Fruit fly (Drosophila melanogaster) whole organism, embryonic: ENCODE results near the gene CG6163.

Experiments used
- Awh ChIP-seq: fragments of 200-800 bp; sonication (Bioruptor generic); IDR thresholded peaks from 2 replicates; pipeline ENCODE4, ENCODE4 v1.3.6; 2022; ENCODE audit warnings: missing biosample characterization, missing genetic modification characterization
- B-H2 ChIP-seq: fragments of 200-800 bp; sonication (Bioruptor generic); optimal IDR thresholded peaks from 2 replicates; lab custom pipeline; 2018; ENCODE audit warnings: missing biosample characterization, mild to moderate bottlenecking, missing genetic modification characterization
- CG10209 ChIP-seq: fragments of 200-800 bp; sonication (Bioruptor generic); optimal IDR thresholded peaks from 3 replicates; lab custom pipeline; 2017; ENCODE audit warnings: missing biosample characterization, mild to moderate bottlenecking, missing genetic modification characterization, missing genetic modification reagents
- CG1024 ChIP-seq: fragments of 200-800 bp; sonication (Bioruptor generic); IDR thresholded peaks from 2 replicates; pipeline ENCODE4 v1.3.6; 2022; ENCODE audit warnings: missing biosample characterization, missing genetic modification characterization
- CG11504 ChIP-seq: fragments of 200-800 bp; sonication (Bioruptor generic); optimal IDR thresholded peaks from 3 replicates; lab custom pipeline; 2019; ENCODE audit warnings: missing biosample characterization, mild to moderate bottlenecking, missing genetic modification characterization, moderate library complexity
- CG1602 ChIP-seq: fragments of 200-800 bp; sonication (Bioruptor generic); optimal IDR thresholded peaks from 3 replicates; lab custom pipeline; 2016; ENCODE audit warnings: missing biosample characterization, missing genetic modification characterization
- CG1603 ChIP-seq: fragments of 200-800 bp; sonication (Bioruptor generic); optimal IDR thresholded peaks from 2 replicates; lab custom pipeline; 2019; ENCODE audit warnings: missing biosample characterization, mild to moderate bottlenecking, missing genetic modification characterization, moderate library complexity
- CG17612 ChIP-seq: fragments of 200-800 bp; sonication (Bioruptor generic); IDR thresholded peaks from 2 replicates; pipeline ENCODE4 v1.3.6; 2022; ENCODE audit warnings: missing biosample characterization, missing genetic modification characterization
- CG18476 ChIP-seq: fragments of 200-800 bp; sonication (Bioruptor generic); optimal IDR thresholded peaks from 2 replicates; lab custom pipeline; 2016; ENCODE audit warnings: missing biosample characterization, mild to moderate bottlenecking, missing genetic modification characterization
- CG3163 ChIP-seq: fragments of 200-800 bp; sonication (Bioruptor generic); optimal IDR thresholded peaks from 3 replicates; lab custom pipeline; 2016; ENCODE audit warnings: missing biosample characterization, missing genetic modification characterization
- CG32772 ChIP-seq: fragments of 200-800 bp; sonication (Bioruptor generic); IDR thresholded peaks from 2 replicates; pipeline ENCODE4 v1.3.6; 2022; ENCODE audit warnings: missing biosample characterization, missing genetic modification characterization
- CG4424 ChIP-seq: fragments of 200-800 bp; sonication (Bioruptor generic); optimal IDR thresholded peaks from 3 replicates; lab custom pipeline; 2016; ENCODE audit warnings: missing biosample characterization, missing genetic modification characterization
- CG6791 ChIP-seq: fragments of 200-800 bp; sonication (Bioruptor generic); IDR thresholded peaks from 3 replicates; pipeline ENCODE4 v1.3.6; 2022; ENCODE audit warnings: missing biosample characterization, missing genetic modification characterization; ENCODE audit not compliant: partially characterized antibody
- CG8290 ChIP-seq, 3 experiments: fragments of 200-800 bp; sonication (Bioruptor generic); optimal IDR thresholded peaks; 2 replicates each; lab custom pipeline; 2016 to 2019; ENCODE audit warnings: missing biosample characterization in 3 of 3, missing genetic modification characterization in 3 of 3, mild to moderate bottlenecking in 2 of 3, moderate library complexity in 1 of 3
- D19A ChIP-seq: fragments of 200-800 bp; optimal IDR thresholded peaks from 3 replicates; lab custom pipeline; 2019; ENCODE audit warnings: missing biosample characterization, mild to moderate bottlenecking, missing genetic modification characterization, moderate library complexity
- D19B ChIP-seq: fragments of 200-800 bp; sonication (Bioruptor generic); optimal IDR thresholded peaks from 2 replicates; lab custom pipeline; 2017; ENCODE audit warnings: missing biosample characterization, mild to moderate bottlenecking, missing genetic modification characterization
- Dll ChIP-seq: fragments of 200-800 bp; sonication (Bioruptor generic); IDR thresholded peaks from 4 replicates; pipeline ENCODE4 v1.3.6; 2022; ENCODE audit warnings: missing biosample characterization, missing genetic modification characterization; ENCODE audit not compliant: partially characterized antibody
- HmgZ ChIP-seq: fragments of 200-800 bp; sonication (Bioruptor generic); optimal IDR thresholded peaks from 2 replicates; lab custom pipeline; 2018; ENCODE audit warnings: missing biosample characterization, mild to moderate bottlenecking, missing genetic modification characterization
- Med ChIP-seq: fragments of 200-800 bp; sonication (Bioruptor generic); peaks from one replicate; lab custom pipeline; 2016; ENCODE audit warnings: missing biosample characterization, missing genetic modification characterization, mild to moderate bottlenecking, inconsistent platforms, moderate library complexity
- Oli ChIP-seq: fragments of 200-800 bp; sonication (Bioruptor generic); optimal IDR thresholded peaks from 2 replicates; lab custom pipeline; 2018; ENCODE audit warnings: missing biosample characterization, mild to moderate bottlenecking, missing genetic modification characterization, moderate library complexity
- Pdp1 ChIP-seq, 2 experiments: fragments of 200-800 bp; sonication (Bioruptor generic); optimal IDR thresholded peaks; 3 replicates each; lab custom pipeline; 2016; ENCODE audit warnings: missing biosample characterization in 2 of 2, missing genetic modification characterization in 2 of 2, mild to moderate bottlenecking in 1 of 2, moderate library complexity in 1 of 2
- Rfx ChIP-seq: fragments of 200-800 bp; sonication (Bioruptor generic); IDR thresholded peaks from 2 replicates; pipeline ENCODE4 v1.3.6; 2022; ENCODE audit warnings: missing biosample characterization, missing genetic modification characterization
- Trl ChIP-seq, 3 experiments: fragments of >200 bp in 2 of 3; fragments of 200-800 bp in 1 of 3; sonication (Bioruptor generic) in 1 of 3; optimal IDR thresholded peaks; 2 replicates in 1 of 3; 3 replicates in 2 of 3; lab custom pipeline; 2016 to 2017; ENCODE audit warnings: missing biosample characterization in 1 of 3, missing genetic modification characterization in 1 of 3
- aop ChIP-seq: fragments of 200-800 bp; sonication (Bioruptor generic); IDR thresholded peaks from 2 replicates; pipeline ENCODE4 v1.3.6; 2022; ENCODE audit warnings: missing biosample characterization, missing genetic modification characterization
- ap ChIP-seq: fragments of 200-800 bp; sonication (Bioruptor generic); IDR thresholded peaks from 2 replicates; pipeline ENCODE4 v1.3.6; 2022; ENCODE audit warnings: missing biosample characterization, missing genetic modification characterization
- ara ChIP-seq: fragments of 200-800 bp; sonication (Bioruptor generic); IDR thresholded peaks from 2 replicates; pipeline ENCODE4 v1.3.6; 2022; ENCODE audit warnings: missing biosample characterization, missing genetic modification characterization
- btn ChIP-seq: fragments of 200-800 bp; sonication (Bioruptor generic); optimal IDR thresholded peaks from 2 replicates; lab custom pipeline; 2016; ENCODE audit warnings: missing biosample characterization, missing genetic modification characterization
- cad ChIP-seq: fragments of >200 bp; optimal IDR thresholded peaks from 2 replicates; lab custom pipeline; 2017; ENCODE audit warnings: missing biosample characterization, missing genetic modification characterization
- chm ChIP-seq: fragments of 200-800 bp; sonication (Bioruptor generic); IDR thresholded peaks from 2 replicates; pipeline ENCODE4 v1.3.6; 2022; ENCODE audit warnings: missing biosample characterization, missing genetic modification characterization
- ci ChIP-seq: fragments of 200-800 bp; sonication (Bioruptor generic); IDR thresholded peaks from 3 replicates; pipeline ENCODE4 v1.3.6; 2022; ENCODE audit warnings: missing biosample characterization, missing genetic modification characterization
- croc ChIP-seq: fragments of 200-800 bp; sonication (Bioruptor generic); conservative IDR thresholded peaks from 3 replicates; pipeline ENCODE4 v1.3.6; 2022; ENCODE audit warnings: missing biosample characterization, missing genetic modification characterization
- en ChIP-seq: fragments of 200-800 bp; sonication (Bioruptor generic); optimal IDR thresholded peaks from 2 replicates; lab custom pipeline; 2016; ENCODE audit warnings: missing biosample characterization, missing genetic modification characterization
- gcm ChIP-seq: fragments of 200-800 bp; sonication (Bioruptor generic); optimal IDR thresholded peaks from 2 replicates; lab custom pipeline; 2019; ENCODE audit warnings: missing biosample characterization, mild to moderate bottlenecking, missing genetic modification characterization, moderate library complexity
- gem ChIP-seq: fragments of 200-800 bp; sonication (Bioruptor generic); optimal IDR thresholded peaks from 2 replicates; lab custom pipeline; 2019; ENCODE audit warnings: missing biosample characterization, mild to moderate bottlenecking, missing genetic modification characterization, moderate library complexity
- gsb-n ChIP-seq: fragments of 200-800 bp; sonication (Bioruptor generic); optimal IDR thresholded peaks from 3 replicates; lab custom pipeline; 2018; ENCODE audit warnings: missing biosample characterization, mild to moderate bottlenecking, missing genetic modification characterization
- hkb ChIP-seq, 2 experiments: fragments of 200-800 bp in 1 of 2; fragments of >200 bp in 1 of 2; sonication (Bioruptor generic) in 1 of 2; IDR thresholded peaks in 1 of 2; optimal IDR thresholded peaks in 1 of 2; 2 replicates each; pipeline versions ENCODE4 v1.3.6 to Lab custom; 2017 to 2022; ENCODE audit warnings: missing biosample characterization in 1 of 2, missing genetic modification characterization in 1 of 2
- lbe ChIP-seq: fragments of 200-800 bp; sonication (Bioruptor generic); optimal IDR thresholded peaks from 2 replicates; lab custom pipeline; 2016; ENCODE audit warnings: missing biosample characterization, mild to moderate bottlenecking, missing genetic modification characterization
- oc ChIP-seq: fragments of 200-800 bp; sonication (Bioruptor generic); optimal IDR thresholded peaks from 2 replicates; lab custom pipeline; 2018; ENCODE audit warnings: missing biosample characterization, mild to moderate bottlenecking, missing genetic modification characterization, moderate library complexity
- pho ChIP-seq: fragments of 200-800 bp; sonication (Bioruptor generic); optimal IDR thresholded peaks from 2 replicates; lab custom pipeline; 2016; ENCODE audit warnings: missing biosample characterization, missing genetic modification characterization
- ranshi ChIP-seq: fragments of 200-800 bp; sonication (Bioruptor generic); IDR thresholded peaks from 2 replicates; pipeline ENCODE4 v1.3.6; 2022; ENCODE audit warnings: missing biosample characterization, missing genetic modification characterization
- ro ChIP-seq: fragments of 200-800 bp; sonication (Bioruptor generic); IDR thresholded peaks from 2 replicates; pipeline ENCODE4 v1.3.6; 2022; ENCODE audit warnings: missing biosample characterization, missing genetic modification characterization
- sd ChIP-seq: fragments of 200-800 bp; sonication (Bioruptor generic); optimal IDR thresholded peaks from 3 replicates; lab custom pipeline; 2018; ENCODE audit warnings: missing biosample characterization, mild to moderate bottlenecking, missing genetic modification characterization, moderate library complexity
- sisA ChIP-seq: fragments of 200-800 bp; sonication (Bioruptor generic); IDR thresholded peaks from 2 replicates; pipeline ENCODE4 v1.3.6; 2022; ENCODE audit warnings: missing biosample characterization, missing genetic modification characterization
- sqz ChIP-seq: fragments of 200-800 bp; sonication (Bioruptor generic); optimal IDR thresholded peaks from 3 replicates; lab custom pipeline; 2018; ENCODE audit warnings: missing biosample characterization, mild to moderate bottlenecking, missing genetic modification characterization
- tx ChIP-seq: fragments of 200-800 bp; sonication (Bioruptor generic); optimal IDR thresholded peaks from 2 replicates; lab custom pipeline; 2016; ENCODE audit warnings: missing biosample characterization, missing genetic modification characterization

CG6163 gene

dm6 chr3L:11382748-11383424 lies 18.2 kb upstream of the CG6163 start (continued):
- peak; percentile 5 for TF ChIP-seq CG11504 (tag; lab: Kevin White, UChicago)
- TF ChIP-seq gcm (GFP tag; lab: Kevin White, UChicago): no peak
- peak; percentile 69 for TF ChIP-seq Med (GFP tag; lab: Kevin White, UChicago)
- 0 out of 2 replicates have a peak, but pooled peaks have one; percentile 36 for TF ChIP-seq ara (GFP tag; lab: Robert Waterston, UW)
- TF ChIP-seq btn (GFP tag; lab: Kevin White, UChicago): no peak
- peak; percentile 26; the same call in 1 of the 2 replicates for TF ChIP-seq Rfx
- TF ChIP-seq ci: 0 out of 3 replicates have a peak, but pooled peaks have one; percentile 12
- TF ChIP-seq CG10209 (GFP tag; lab: Kevin White, UChicago): no peak
- TF ChIP-seq B-H2 (GFP tag; lab: Kevin White, UChicago): no peak
- peak; percentile 27 for TF ChIP-seq sqz (GFP tag; lab: Kevin White, UChicago)
- no peak for TF ChIP-seq CG1024 (GFP tag; lab: Robert Waterston, UW)
- no peak for TF ChIP-seq pho (GFP tag; lab: Kevin White, UChicago)
- TF ChIP-seq oc: peak; percentile 55
- TF ChIP-seq CG1602 (GFP tag; lab: Kevin White, UChicago): no peak
- TF ChIP-seq chm (GFP tag; lab: Robert Waterston, UW): 0 out of 2 replicates have a peak, but pooled peaks have one; percentile 24
- TF ChIP-seq aop (GFP tag; lab: Robert Waterston, UW): no peak
- TF ChIP-seq CG6791 (GFP tag; lab: Robert Waterston, UW): peak; percentile 15; the same call in 1 of the 3 replicates
- TF ChIP-seq CG18476: no peak
- TF ChIP-seq en (GFP tag; lab: Kevin White, UChicago): no peak
- peak; percentile 4 for TF ChIP-seq gem

- TF ChIP-seq Trl (optimal IDR thresholded peaks at IDR 0.05; lab: Kevin White, UChicago) (no peak), Trl (GFP tag; optimal IDR thresholded peaks at IDR 0.05; lab: Kevin White, UChicago) (no peak), cad (GFP tag; lab: Kevin White, UChicago) (no peak), CG4424 (GFP tag; lab: Kevin White, UChicago) (no peak), Oli (tag; lab: Kevin White, UChicago) (no peak), chm (GFP tag; lab: Robert Waterston, UW) (peak; percentile 33; the same call in 1 of the 2 replicates), ranshi (GFP tag; lab: Robert Waterston, UW) (no peak), Dll (GFP tag; lab: Robert Waterston, UW) (no peak), CG10209 (GFP tag; lab: Kevin White, UChicago) (no peak), CG8290 (GFP tag; optimal IDR thresholded peaks at IDR 0.05; lab: Kevin White, UChicago) (no peak), CG8290 (tag; optimal IDR thresholded peaks at IDR 0.05; lab: Kevin White, UChicago) (no peak), tx (no peak), D19B (GFP tag; lab: Kevin White, UChicago) (peak; percentile 22), CG1603 (tag; lab: Kevin White, UChicago) (no peak), sd (tag; lab: Kevin White, UChicago) (peak; percentile 55), HmgZ (tag; lab: Kevin White, UChicago) (no peak), croc (GFP tag; lab: Robert Waterston, UW) (no peak), CG3163 (no peak), CG17612 (GFP tag; lab: Robert Waterston, UW) (no peak), ap (GFP tag; lab: Robert Waterston, UW) (no peak), Med (GFP tag; lab: Kevin White, UChicago) (peak; percentile 33), gsb-n (tag; lab: Kevin White, UChicago) (peak; percentile 1), lbe (peak; percentile 1), Awh (GFP tag; lab: Robert Waterston, UW) (peak; percentile 13; the same call in 1 of the 2 replicates), hkb (optimal IDR thresholded peaks at IDR 0.05; lab: Kevin White, UChicago) (no peak), hkb (GFP tag; IDR thresholded peaks at IDR 0.05; lab: Robert Waterston, UW) (no peak), sisA (GFP tag; lab: Robert Waterston, UW) (no peak), D19A (tag; lab: Kevin White, UChicago) (no peak), gcm (GFP tag; lab: Kevin White, UChicago) (peak; percentile 82), CG32772 (GFP tag; lab: Robert Waterston, UW) (0 out of 2 replicates have a peak, but pooled peaks have one; percentile 7), ro (GFP tag; lab: Robert Waterston, UW) (no peak), Pdp1 (GFP tag; optimal IDR thresholded peaks at IDR 0.05; lab: Kevin White, UChicago) (peak in 1 of 2 experiments; percentile 32)
Measured at dm6 chr3L:11381941-11382747, 17.5 kb upstream of the CG6163 start.
